Worm (Caenorhabditis elegans): ENCODE results near the gene fbxb-74.

Gene fbxb-74

DNA sequence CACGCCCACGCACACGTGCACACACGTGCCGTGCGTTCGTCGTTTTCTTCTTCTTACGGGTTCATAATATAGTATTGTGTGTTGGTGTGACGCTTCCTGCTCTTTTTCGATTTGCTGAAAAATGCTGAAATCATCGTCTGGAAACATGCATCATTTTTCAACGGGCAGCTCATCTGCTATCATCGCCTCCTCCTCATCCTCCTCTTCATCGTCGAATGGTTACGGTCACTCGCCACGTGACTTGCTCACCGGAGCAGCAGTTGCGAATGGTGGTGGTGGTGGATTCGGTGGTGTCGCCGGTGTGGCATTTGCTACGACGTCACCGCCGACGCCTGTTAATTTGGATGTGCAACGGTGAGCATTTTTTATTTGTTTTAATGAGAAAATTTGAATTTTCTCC, 30.4 kb downstream of the fbxb-74 start:
- TF ChIP-seq nhr-12 (tag; optimal IDR thresholded peaks at IDR 0.05) (no peak), alr-1 (tag; optimal IDR thresholded peaks at IDR 0.05) (no peak), mab-5 (tag; optimal IDR thresholded peaks at IDR 0.05) (no peak), C34F6.9 (tag; optimal IDR thresholded peaks at IDR 0.05) (no peak), nhr-6 (tag; optimal IDR thresholded peaks at IDR 0.05) (no peak), ceh-82 (tag; optimal IDR thresholded peaks at IDR 0.05) (no peak)

DNA sequence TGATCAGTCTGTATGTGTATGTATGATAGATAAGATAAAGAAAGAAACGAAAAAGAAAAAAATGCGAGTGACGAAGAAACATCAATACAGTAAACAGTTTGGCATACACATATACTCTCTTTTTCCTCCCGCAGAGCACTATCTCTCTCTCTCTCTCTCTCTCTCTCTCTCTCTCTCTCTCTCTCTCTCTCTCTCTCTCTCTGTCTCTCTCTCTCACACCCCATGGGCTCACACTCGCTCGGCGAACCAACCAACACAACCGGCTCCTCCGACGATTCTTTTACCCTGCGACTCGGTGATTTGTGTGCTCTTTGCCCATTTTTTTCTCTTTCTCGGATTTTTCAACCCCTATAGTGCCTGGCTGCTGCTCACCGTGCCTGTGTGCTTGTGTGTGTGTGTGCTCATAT, 32.0 kb downstream of the fbxb-74 start:
- no peak for TF ChIP-seq nhr-12 (tag; optimal IDR thresholded peaks at IDR 0.05)
- TF ChIP-seq peb-1 (tag; optimal IDR thresholded peaks at IDR 0.05), result no peak
- no peak for TF ChIP-seq elt-1 (tag; optimal IDR thresholded peaks at IDR 0.05)
- TF ChIP-seq nhr-6 (tag; optimal IDR thresholded peaks at IDR 0.05), result no peak
- TF ChIP-seq nhr-237 (tag; optimal IDR thresholded peaks at IDR 0.05), result no peak
- TF ChIP-seq nhr-129 (tag; optimal IDR thresholded peaks at IDR 0.05), result peak; percentile 56
- no peak for TF ChIP-seq nhr-21 (tag; optimal IDR thresholded peaks at IDR 0.05)
- no peak for TF ChIP-seq ceh-82 (tag; optimal IDR thresholded peaks at IDR 0.05)
- TF ChIP-seq snpc-4 (tag; optimal IDR thresholded peaks at IDR 0.05), result no peak
- no peak for TF ChIP-seq ceh-16 (tag; optimal IDR thresholded peaks at IDR 0.05)
- peak; percentile 39 for TF ChIP-seq sma-9 (GFP tag; optimal IDR thresholded peaks at IDR 0.05)
- no peak for TF ChIP-seq sma-9 (tag; optimal IDR thresholded peaks at IDR 0.05)
- peak; percentile 3 for TF ChIP-seq crh-2 (tag; optimal IDR thresholded peaks at IDR 0.05)
- no peak for TF ChIP-seq ama-1 (optimal IDR thresholded peaks at IDR 0.05)
- TF ChIP-seq mab-5 (tag; optimal IDR thresholded peaks at IDR 0.05), result no peak
- no peak for TF ChIP-seq nhr-11 (tag; optimal IDR thresholded peaks at IDR 0.05)
- no peak for TF ChIP-seq mdl-1 (tag; optimal IDR thresholded peaks at IDR 0.05)
- TF ChIP-seq zag-1 (tag; optimal IDR thresholded peaks at IDR 0.05), result no peak
- no peak for TF ChIP-seq nhr-25 (tag; optimal IDR thresholded peaks at IDR 0.05)
- TF ChIP-seq sem-4 (tag; optimal IDR thresholded peaks at IDR 0.05), result no peak
- no peak for TF ChIP-seq blmp-1 (tag; optimal IDR thresholded peaks at IDR 0.05; ENCODE audit: insufficient read depth)
- no peak for TF ChIP-seq nhr-77 (tag; optimal IDR thresholded peaks at IDR 0.05)
- TF ChIP-seq lin-11 (tag; optimal IDR thresholded peaks at IDR 0.05), result no peak
- peak; percentile 4 for TF ChIP-seq sma-3 (GFP tag; optimal IDR thresholded peaks at IDR 0.05)
- TF ChIP-seq unc-62 (GFP tag; optimal IDR thresholded peaks at IDR 0.05), result no peak
- TF ChIP-seq lsy-2 (tag; optimal IDR thresholded peaks at IDR 0.05), result peak in 1 of 2 experiments; percentile 48
- TF ChIP-seq skn-1 (tag; optimal IDR thresholded peaks at IDR 0.05), result no peak
- peak; percentile 85 for TF ChIP-seq F13H6.1 (tag; optimal IDR thresholded peaks at IDR 0.05)
- no peak for TF ChIP-seq unc-55 (GFP tag; optimal IDR thresholded peaks at IDR 0.05)
- no peak for TF ChIP-seq unc-39 (tag; optimal IDR thresholded peaks at IDR 0.05)
- TF ChIP-seq fos-1 (tag; optimal IDR thresholded peaks at IDR 0.05), result peak; percentile 54
- TF ChIP-seq ztf-1 (GFP tag; conservative IDR thresholded peaks at IDR 0.05), result no peak
- TF ChIP-seq ztf-11 (tag; optimal IDR thresholded peaks at IDR 0.05), result no peak
- TF ChIP-seq ZK546.5 (tag; optimal IDR thresholded peaks at IDR 0.05), result no peak

ce11 chrIV:4406054-4406539, 33.0 kb downstream of the fbxb-74 start:
- TF ChIP-seq nhr-129 (tag; optimal IDR thresholded peaks at IDR 0.05), result peak; percentile 85
- TF ChIP-seq mab-5 (tag; optimal IDR thresholded peaks at IDR 0.05), result peak; percentile 10
- peak; percentile 38 for TF ChIP-seq nhr-6 (tag; optimal IDR thresholded peaks at IDR 0.05)
- TF ChIP-seq zag-1 (tag; optimal IDR thresholded peaks at IDR 0.05), result peak; percentile 25
- TF ChIP-seq aly-2 (tag; optimal IDR thresholded peaks at IDR 0.05), result no peak
- TF ChIP-seq unc-62 (GFP tag; optimal IDR thresholded peaks at IDR 0.05), result no peak
- peak; percentile 80 for TF ChIP-seq lin-13 (GFP tag; optimal IDR thresholded peaks at IDR 0.05)
- TF ChIP-seq lsy-2 (tag; optimal IDR thresholded peaks at IDR 0.05), result peak; percentile 31 to 75
- TF ChIP-seq nhr-77 (tag; optimal IDR thresholded peaks at IDR 0.05), result no peak
- no peak for TF ChIP-seq R02D3.7 (tag; optimal IDR thresholded peaks at IDR 0.05)
- TF ChIP-seq snpc-4 (tag; optimal IDR thresholded peaks at IDR 0.05), result no peak
- no peak for TF ChIP-seq ztf-1 (GFP tag; conservative IDR thresholded peaks at IDR 0.05)
- TF ChIP-seq dmd-4 (tag; optimal IDR thresholded peaks at IDR 0.05), result no peak
- TF ChIP-seq skn-1 (tag; optimal IDR thresholded peaks at IDR 0.05), result no peak
- TF ChIP-seq mbf-1 (tag; optimal IDR thresholded peaks at IDR 0.05), result no peak
- no peak for TF ChIP-seq sem-4 (tag; optimal IDR thresholded peaks at IDR 0.05)
- TF ChIP-seq nhr-237 (tag; optimal IDR thresholded peaks at IDR 0.05), result no peak
- peak; percentile 30 for TF ChIP-seq nhr-21 (tag; optimal IDR thresholded peaks at IDR 0.05)
- TF ChIP-seq lin-39 (tag; optimal IDR thresholded peaks at IDR 0.05), result peak; percentile 25
- no peak for TF ChIP-seq peb-1 (tag; optimal IDR thresholded peaks at IDR 0.05)
- peak; percentile 63 for TF ChIP-seq sma-3 (GFP tag; optimal IDR thresholded peaks at IDR 0.05)
- TF ChIP-seq sma-9 (GFP tag; optimal IDR thresholded peaks at IDR 0.05), result peak; percentile 63
- no peak for TF ChIP-seq sma-9 (tag; optimal IDR thresholded peaks at IDR 0.05)
- TF ChIP-seq unc-55 (GFP tag; optimal IDR thresholded peaks at IDR 0.05), result peak; percentile 89
- no peak for TF ChIP-seq nhr-23 (tag; optimal IDR thresholded peaks at IDR 0.05)
- TF ChIP-seq ZK546.5 (tag; optimal IDR thresholded peaks at IDR 0.05), result no peak
- TF ChIP-seq ztf-11 (tag; optimal IDR thresholded peaks at IDR 0.05), result no peak
- TF ChIP-seq C34F6.9 (tag; optimal IDR thresholded peaks at IDR 0.05), result peak; percentile 76
- TF ChIP-seq unc-39 (tag; optimal IDR thresholded peaks at IDR 0.05), result no peak
- TF ChIP-seq elt-1 (tag; optimal IDR thresholded peaks at IDR 0.05), result no peak
- no peak for TF ChIP-seq nhr-12 (tag; optimal IDR thresholded peaks at IDR 0.05)
- TF ChIP-seq gmeb-1 (tag; optimal IDR thresholded peaks at IDR 0.05), result peak; percentile 19
- peak; percentile 46 for TF ChIP-seq ztf-4 (tag; optimal IDR thresholded peaks at IDR 0.05)
- peak; percentile 60 for TF ChIP-seq F13H6.1 (tag; optimal IDR thresholded peaks at IDR 0.05)
- TF ChIP-seq nhr-10 (tag; optimal IDR thresholded peaks at IDR 0.05), result no peak
- TF ChIP-seq ceh-16 (tag; optimal IDR thresholded peaks at IDR 0.05), result peak; percentile 19
- TF ChIP-seq elt-3 (tag; optimal IDR thresholded peaks at IDR 0.05), result no peak
- peak; percentile 21 for TF ChIP-seq crh-2 (tag; optimal IDR thresholded peaks at IDR 0.05)

Measured in whole organism, L2 larva.